Fruit fly (Drosophila melanogaster): ENCODE data around the gene CG32726.

DNA sequence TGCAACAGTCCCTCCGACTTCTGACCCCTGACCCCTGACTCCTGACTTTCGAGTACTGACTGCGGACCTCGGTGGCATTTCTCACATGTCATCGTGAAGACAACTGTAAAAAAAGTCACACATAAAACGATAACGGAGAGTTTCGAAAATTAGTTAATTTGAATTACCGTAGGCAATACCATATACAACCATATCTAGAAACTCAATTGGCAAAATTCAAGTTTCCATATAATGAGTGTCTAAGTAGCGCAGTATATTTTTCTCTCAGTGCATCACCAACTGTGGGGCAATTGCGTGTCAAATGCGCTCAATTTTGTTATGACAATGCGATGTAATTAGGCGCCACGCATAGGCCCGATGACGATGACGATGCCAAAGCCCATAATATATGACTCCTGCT lies 10.5 kb downstream of the CG32726 start:
- TF ChIP-seq chinmo (GFP tag; IDR thresholded peaks at IDR 0.05; ENCODE audit: partially characterized antibody) (no peak), aop (GFP tag; IDR thresholded peaks at IDR 0.05) (no peak)

Measured in whole organism, embryonic.